In genomic region chr3R:21064000-21064924, dm6 we compare ENCODE assay signal across 1 fruit fly cellular context.
TF ChIP-seq lines count a peak whose summit lies in the region.

TSS of gene Cortactin (minus strand) at chr3R:21064471.

TF ChIP-seq in whole organism, embryonic, 481 proteins besides CTCF, POLR2A, EP300 and RAD21 (continued from another document):
- TF ChIP-seq gcm (GFP tag; optimal IDR thresholded peaks at IDR 0.05; lab: Kevin White, UChicago) (no peak), MBD-R2 (GFP tag; IDR thresholded peaks at IDR 0.05; lab: Robert Waterston, UW) (peak; percentile 76), CG2116 (GFP tag; optimal IDR thresholded peaks at IDR 0.05; lab: Kevin White, UChicago) (peak; percentile 69), MESR4 (GFP tag; optimal IDR thresholded peaks at IDR 0.05; lab: Kevin White, UChicago) (peak; percentile 90), CG11456 (GFP tag; IDR thresholded peaks at IDR 0.05; lab: Robert Waterston, UW) (no peak), Myb (GFP tag; optimal IDR thresholded peaks at IDR 0.05; lab: Kevin White, UChicago) (peak; percentile 67), nmo (GFP tag; optimal IDR thresholded peaks at IDR 0.05; lab: Kevin White, UChicago) (peak; percentile 42), Nf-YC (tag; optimal IDR thresholded peaks at IDR 0.05; lab: Kevin White, UChicago) (peak; percentile 58), CG3847 (GFP tag; IDR thresholded peaks at IDR 0.05; lab: Robert Waterston, UW) (peak; percentile 25; the same call in 1 of the 2 replicates), HmgZ (tag; optimal IDR thresholded peaks at IDR 0.05; lab: Kevin White, UChicago) (peak; percentile 57)
